Worm (Caenorhabditis elegans) whole organism, late embryonic: ENCODE measurements around the gene rcs-1.

Source experiments
- C08G9.2 ChIP-seq: sonication (generic microtip); optimal IDR thresholded peaks from 2 replicates; lab custom pipeline; 2016; ENCODE audit warnings: mild to moderate bottlenecking, missing genetic modification characterization, moderate library complexity, missing compliant biosample characterization
- F13H6.1 ChIP-seq: sonication (generic microtip); optimal IDR thresholded peaks from 2 replicates; lab custom pipeline; 2016; ENCODE audit warnings: missing genetic modification characterization, missing compliant biosample characterization
- Y22D7AL.16 ChIP-seq: sonication (generic microtip); optimal IDR thresholded peaks from 2 replicates; lab custom pipeline; 2016; ENCODE audit warnings: missing genetic modification characterization, missing compliant biosample characterization
- ahr-1 ChIP-seq: sonication (generic microtip); optimal IDR thresholded peaks from 2 replicates; lab custom pipeline; 2016; ENCODE audit warnings: missing genetic modification characterization, missing compliant biosample characterization
- ceh-14 ChIP-seq: sonication (generic microtip); optimal IDR thresholded peaks from 2 replicates; lab custom pipeline; 2016; ENCODE audit warnings: missing genotype, missing genetic modification characterization, missing compliant biosample characterization
- ceh-18 ChIP-seq: sonication (generic microtip); optimal IDR thresholded peaks from 2 replicates; lab custom pipeline; 2016; ENCODE audit warnings: missing genetic modification characterization, missing compliant biosample characterization
- ceh-22 ChIP-seq: sonication (generic microtip); optimal IDR thresholded peaks from 2 replicates; lab custom pipeline; 2017; ENCODE audit warnings: missing biosample characterization, missing genetic modification characterization
- ceh-24 ChIP-seq: sonication (generic microtip); optimal IDR thresholded peaks from 2 replicates; lab custom pipeline; 2016; ENCODE audit warnings: mild to moderate bottlenecking, missing genetic modification characterization, missing compliant biosample characterization
- ceh-30 ChIP-seq: fragments of 150-350 bp; optimal IDR thresholded peaks from 2 replicates; lab custom pipeline; 2014; ENCODE audit warnings: missing biosample characterization, missing genetic modification characterization
- ceh-31 ChIP-seq: sonication (generic microtip); optimal IDR thresholded peaks from 2 replicates; lab custom pipeline; 2016; ENCODE audit warnings: missing genetic modification characterization, missing compliant biosample characterization
- ceh-6 ChIP-seq: fragments of 200-800 bp; sonication (Bioruptor generic); optimal IDR thresholded peaks from 2 replicates; lab custom pipeline; 2018; ENCODE audit warnings: mild to moderate bottlenecking, missing genetic modification characterization, missing compliant biosample characterization
- ceh-9 ChIP-seq: sonication (generic microtip); optimal IDR thresholded peaks from 2 replicates; lab custom pipeline; 2016; ENCODE audit warnings: mild to moderate bottlenecking, missing genetic modification characterization, inconsistent platforms, missing compliant biosample characterization
- dmd-4 ChIP-seq: sonication (generic microtip); optimal IDR thresholded peaks from 2 replicates; lab custom pipeline; 2016; ENCODE audit warnings: borderline replicate concordance, missing genetic modification characterization, missing compliant biosample characterization
- dve-1 ChIP-seq: sonication (generic microtip); optimal IDR thresholded peaks from 2 replicates; lab custom pipeline; 2017; ENCODE audit warnings: antibody characterized with exemption, mild to moderate bottlenecking, missing genetic modification characterization, missing compliant biosample characterization
- elt-4 ChIP-seq: sonication (generic microtip); optimal IDR thresholded peaks from 2 replicates; lab custom pipeline; 2016; ENCODE audit warnings: missing genetic modification characterization, missing compliant biosample characterization
- ets-4 ChIP-seq: sonication (generic microtip); optimal IDR thresholded peaks from 2 replicates; lab custom pipeline; 2016; ENCODE audit warnings: missing genetic modification characterization, missing compliant biosample characterization
- eyg-1 ChIP-seq: sonication (generic microtip); optimal IDR thresholded peaks from 2 replicates; lab custom pipeline; 2016; ENCODE audit warnings: missing genotype, missing genetic modification characterization, missing compliant biosample characterization
- fax-1 ChIP-seq: sonication (generic microtip); optimal IDR thresholded peaks from 2 replicates; lab custom pipeline; 2016; ENCODE audit warnings: missing genotype, missing genetic modification characterization, missing compliant biosample characterization
- fkh-10 ChIP-seq: fragments of 150-350 bp; optimal IDR thresholded peaks from 2 replicates; lab custom pipeline; 2014; ENCODE audit warnings: missing biosample characterization, missing genetic modification reagents, missing genetic modification characterization
- fkh-6 ChIP-seq: sonication (generic microtip); optimal IDR thresholded peaks from 2 replicates; lab custom pipeline; 2016; ENCODE audit warnings: missing genetic modification characterization, missing compliant biosample characterization
- gmeb-2 ChIP-seq: sonication (generic microtip); optimal IDR thresholded peaks from 2 replicates; lab custom pipeline; 2016; ENCODE audit warnings: missing genetic modification characterization, inconsistent platforms, missing compliant biosample characterization
- hlh-30 ChIP-seq: sonication (generic microtip); optimal IDR thresholded peaks from 2 replicates; lab custom pipeline; 2017; ENCODE audit warnings: antibody characterized with exemption, missing genetic modification characterization, missing compliant biosample characterization; ENCODE audit not compliant: insufficient read depth
- hlh-8 ChIP-seq: sonication (generic microtip); optimal IDR thresholded peaks from 2 replicates; lab custom pipeline; 2016; ENCODE audit warnings: missing genotype, missing genetic modification characterization, missing compliant biosample characterization
- lim-6 ChIP-seq: sonication (generic microtip); optimal IDR thresholded peaks from 2 replicates; lab custom pipeline; 2016; ENCODE audit warnings: missing genetic modification characterization, missing compliant biosample characterization
- nfya-1 ChIP-seq: sonication (generic microtip); optimal IDR thresholded peaks from 2 replicates; lab custom pipeline; 2017; ENCODE audit warnings: missing genetic modification characterization, mild to moderate bottlenecking, missing compliant biosample characterization, antibody characterized with exemption, moderate library complexity
- nhr-11 ChIP-seq: fragments of 150-350 bp; optimal IDR thresholded peaks from 2 replicates; lab custom pipeline; 2014; ENCODE audit warnings: missing biosample characterization, missing genetic modification characterization
- nhr-232 ChIP-seq: sonication (generic microtip); optimal IDR thresholded peaks from 2 replicates; lab custom pipeline; 2016; ENCODE audit warnings: missing genetic modification characterization, missing compliant biosample characterization
- odd-2 ChIP-seq: sonication (generic microtip); optimal IDR thresholded peaks from 2 replicates; lab custom pipeline; 2017; ENCODE audit warnings: antibody characterized with exemption, mild to moderate bottlenecking, missing genetic modification characterization, missing compliant biosample characterization
- pros-1 ChIP-seq: fragments of 150-350 bp; optimal IDR thresholded peaks from 2 replicates; lab custom pipeline; 2014; ENCODE audit warnings: missing biosample characterization, missing genetic modification reagents, missing genetic modification characterization
- ref-2 ChIP-seq: sonication (generic microtip); optimal IDR thresholded peaks from 2 replicates; lab custom pipeline; 2016; ENCODE audit warnings: missing genetic modification characterization, missing compliant biosample characterization
- rnt-1 ChIP-seq: sonication (generic microtip); optimal IDR thresholded peaks from 2 replicates; lab custom pipeline; 2016; ENCODE audit warnings: missing genetic modification characterization, missing compliant biosample characterization
- sox-2 ChIP-seq: fragments of 200-800 bp; sonication (Bioruptor generic); IDR thresholded peaks from 2 replicates; pipeline ENCODE4 v1.3.6; 2022; ENCODE audit warnings: missing genetic modification reagents, missing genetic modification characterization, missing compliant biosample characterization
- syd-9 ChIP-seq: sonication (generic microtip); optimal IDR thresholded peaks from 2 replicates; lab custom pipeline; 2016; ENCODE audit warnings: mild to moderate bottlenecking, missing genetic modification characterization, moderate library complexity, missing compliant biosample characterization
- tbx-7 ChIP-seq: sonication (generic microtip); optimal IDR thresholded peaks from 2 replicates; lab custom pipeline; 2016; ENCODE audit warnings: missing genotype, missing genetic modification characterization, missing compliant biosample characterization
- unc-3 ChIP-seq, 2 experiments: fragments of 200-800 bp in 1 of 2; sonication (Bioruptor generic) in 1 of 2; sonication (generic microtip) in 1 of 2; conservative IDR thresholded peaks in 1 of 2; optimal IDR thresholded peaks in 1 of 2; 2 replicates each; pipeline versions ENCODE4 v1.3.6 to Lab custom; 2016 to 2022; ENCODE audit warnings: missing compliant biosample characterization in 2 of 2, missing genetic modification characterization in 2 of 2, missing genetic modification reagents in 1 of 2
- unc-42 ChIP-seq: sonication (generic microtip); optimal IDR thresholded peaks from 2 replicates; lab custom pipeline; 2016; ENCODE audit warnings: missing genotype, missing genetic modification characterization, missing compliant biosample characterization
- unc-55 ChIP-seq: sonication (generic microtip); optimal IDR thresholded peaks from 2 replicates; lab custom pipeline; 2017; ENCODE audit warnings: missing biosample characterization, missing genetic modification reagents, missing genetic modification characterization
- unc-86 ChIP-seq: sonication (generic microtip); optimal IDR thresholded peaks from 2 replicates; lab custom pipeline; 2016; ENCODE audit warnings: missing genetic modification characterization, missing compliant biosample characterization
- ztf-16 ChIP-seq: sonication (generic microtip); optimal IDR thresholded peaks from 2 replicates; lab custom pipeline; 2017; ENCODE audit warnings: missing genetic modification characterization, missing compliant biosample characterization

Gene rcs-1

DNA sequence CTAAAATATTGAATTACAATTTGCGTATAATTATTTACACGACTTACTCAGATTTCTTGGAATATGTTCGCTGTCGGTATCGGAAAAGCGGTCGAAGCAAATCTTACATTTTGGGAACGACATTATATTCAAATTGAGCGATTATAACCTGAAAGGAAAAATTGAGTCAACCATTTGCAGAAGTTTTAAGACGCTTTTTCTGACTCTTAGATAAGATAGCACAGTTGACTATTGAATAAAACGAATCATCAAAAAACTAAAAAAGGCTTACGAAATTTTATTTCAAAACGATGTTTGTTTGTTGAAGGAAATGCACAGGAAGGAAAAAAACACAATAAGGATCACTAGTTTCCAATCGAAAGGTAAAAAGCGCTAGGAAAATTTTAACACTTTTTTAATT is at the start of gene rcs-1:
Gene rcs-1 (minus strand): TSS at position 176 of the 400 bp plus-strand sequence.
- no peak for TF ChIP-seq C08G9.2 (tag; lab: Kevin White, UChicago)
- no peak for TF ChIP-seq ceh-24 (tag; lab: Kevin White, UChicago)
- no peak for TF ChIP-seq sox-2 (GFP tag; lab: Robert Waterston, UW)
- no peak for TF ChIP-seq dve-1 (tag; lab: Kevin White, UChicago)
- no peak for TF ChIP-seq hlh-30
- no peak for TF ChIP-seq ztf-16 (tag; lab: Kevin White, UChicago)
- TF ChIP-seq nfya-1 (tag; lab: Kevin White, UChicago), result no peak
- TF ChIP-seq unc-55 (GFP tag; lab: Kevin White, UChicago), result no peak
- no peak for TF ChIP-seq ceh-30 (tag; lab: Kevin White, UChicago)
- TF ChIP-seq ceh-14 (tag; lab: Kevin White, UChicago), result no peak
- no peak for TF ChIP-seq odd-2 (tag; lab: Kevin White, UChicago)
- no peak for TF ChIP-seq ceh-22
- TF ChIP-seq ceh-9 (tag; lab: Kevin White, UChicago), result no peak
- TF ChIP-seq hlh-8 (tag; lab: Kevin White, UChicago), result no peak
- no peak for TF ChIP-seq fax-1

DNA sequence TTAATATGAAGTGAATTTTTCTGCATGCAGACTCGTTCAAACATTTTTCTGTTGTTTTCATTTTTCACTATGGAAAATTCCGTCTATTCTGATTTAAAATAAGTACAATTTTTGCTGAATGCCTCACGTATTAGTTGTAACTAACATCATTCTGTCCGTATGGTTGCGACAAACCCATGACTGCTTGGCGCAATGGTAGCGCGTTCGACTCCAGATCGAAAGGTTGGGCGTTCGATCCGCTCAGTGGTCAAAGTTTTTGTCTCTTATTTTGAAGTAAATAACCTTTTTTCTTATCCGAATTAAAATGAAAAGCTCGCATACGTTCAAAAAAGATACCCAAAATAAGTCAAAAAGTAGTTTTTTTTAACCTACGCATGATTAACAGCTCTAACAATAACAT is 48.8 kb upstream of the rcs-1 start:
- TF ChIP-seq unc-3 (GFP tag; conservative IDR thresholded peaks at IDR 0.05; lab: Robert Waterston, UW), result no peak
- TF ChIP-seq unc-3 (tag; optimal IDR thresholded peaks at IDR 0.05; lab: Kevin White, UChicago), result no peak
- TF ChIP-seq fkh-6, result no peak
- no peak for TF ChIP-seq ceh-30 (tag; lab: Kevin White, UChicago)
- TF ChIP-seq ceh-18 (tag; lab: Kevin White, UChicago), result no peak
- TF ChIP-seq pros-1, result no peak
- TF ChIP-seq odd-2 (tag; lab: Kevin White, UChicago), result no peak
- TF ChIP-seq elt-4, result no peak
- no peak for TF ChIP-seq fkh-10 (GFP tag; lab: Kevin White, UChicago)
- no peak for TF ChIP-seq unc-42
- no peak for TF ChIP-seq ets-4
- no peak for TF ChIP-seq dmd-4 (tag; lab: Kevin White, UChicago)
- TF ChIP-seq F13H6.1 (tag; lab: Kevin White, UChicago), result no peak
- TF ChIP-seq ceh-31 (tag; lab: Kevin White, UChicago), result no peak
- no peak for TF ChIP-seq C08G9.2 (tag; lab: Kevin White, UChicago)
- no peak for TF ChIP-seq unc-86
- TF ChIP-seq ref-2, result no peak
- TF ChIP-seq, all 69 proteins: peak for 0

DNA sequence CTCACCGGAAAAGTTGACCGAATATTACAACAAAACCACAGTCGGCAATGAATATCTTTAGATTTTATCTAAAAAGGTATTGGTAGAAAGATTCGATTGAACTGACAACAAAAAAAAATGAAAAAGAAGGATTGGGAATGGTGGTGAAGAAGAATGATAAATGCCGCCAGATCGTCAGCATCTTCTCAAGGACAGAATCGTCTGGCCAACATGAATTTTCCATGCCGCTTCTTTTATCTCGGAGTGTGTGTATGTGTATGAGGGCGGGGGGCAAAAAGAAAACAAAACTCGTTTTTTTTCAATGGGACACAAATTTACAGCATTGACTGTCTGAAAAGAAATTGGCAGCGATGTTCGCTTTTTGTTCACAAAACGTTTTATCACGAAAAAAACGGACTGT is 47.5 kb upstream of the rcs-1 start:
- no peak for TF ChIP-seq gmeb-2 (tag; lab: Kevin White, UChicago)
- no peak for TF ChIP-seq ets-4
- TF ChIP-seq rnt-1, result no peak
- no peak for TF ChIP-seq nhr-11 (tag; lab: Kevin White, UChicago)
- TF ChIP-seq, all 69 proteins: peak for 0

DNA sequence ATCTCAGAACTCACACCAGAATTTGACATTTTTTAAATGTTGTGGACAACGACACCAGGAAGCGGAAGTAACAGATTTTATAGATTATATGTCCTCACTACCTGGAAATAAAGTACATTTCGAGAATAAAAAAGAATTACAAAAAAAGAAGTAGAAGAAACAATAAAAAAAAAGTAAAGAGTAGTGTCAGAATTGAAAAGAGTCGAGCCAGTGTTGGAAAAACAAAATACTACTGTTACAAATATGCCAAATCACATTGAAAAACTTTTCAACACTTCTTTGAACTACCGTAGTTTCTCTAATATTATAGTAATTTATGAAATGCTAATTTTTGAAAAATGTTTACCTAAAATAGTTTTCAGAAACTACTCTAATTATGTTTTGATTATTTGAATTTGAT is 46.4 kb upstream of the rcs-1 start, which contains the start of gene C06E2.1:
Gene C06E2.1 (minus strand): TSS at position 101 of the 400 bp plus-strand sequence.
- TF ChIP-seq ceh-24 (tag; lab: Kevin White, UChicago) (no peak), ceh-31 (tag; lab: Kevin White, UChicago) (no peak), lim-6 (tag; lab: Kevin White, UChicago) (no peak), dmd-4 (tag; lab: Kevin White, UChicago) (no peak), ceh-6 (GFP tag; lab: Kevin White, UChicago) (no peak), unc-86 (no peak), eyg-1 (tag; lab: Kevin White, UChicago) (no peak), sox-2 (GFP tag; lab: Robert Waterston, UW) (no peak), syd-9 (tag; lab: Kevin White, UChicago) (no peak), ahr-1 (tag; lab: Kevin White, UChicago) (no peak), ceh-14 (tag; lab: Kevin White, UChicago) (no peak), Y22D7AL.16 (no peak), tbx-7 (tag; lab: Kevin White, UChicago) (no peak), nhr-232 (tag; lab: Kevin White, UChicago) (no peak), ceh-9 (tag; lab: Kevin White, UChicago) (no peak)
- TF ChIP-seq, all 69 proteins: peak for 0
